Worm (Caenorhabditis elegans) whole organism, L3 larva: ENCODE data around the gene C08E8.10.

ENCODE experiments used
- fkh-10 ChIP-seq: sonication (generic microtip); optimal IDR thresholded peaks from 2 replicates; lab custom pipeline; 2017; ENCODE audit warnings: missing biosample characterization, missing genetic modification reagents, missing genetic modification characterization
- fkh-2 ChIP-seq: fragments of 150-350 bp; optimal IDR thresholded peaks from 2 replicates; lab custom pipeline; 2014; ENCODE audit warnings: missing biosample characterization, missing genetic modification reagents, missing genetic modification characterization
- mdl-1 ChIP-seq: fragments of 150-350 bp; optimal IDR thresholded peaks from 2 replicates; lab custom pipeline; 2014; ENCODE audit warnings: missing biosample characterization, missing genetic modification characterization
- skn-1 ChIP-seq: fragments of 150-350 bp; optimal IDR thresholded peaks from 2 replicates; lab custom pipeline; 2014; ENCODE audit warnings: missing biosample characterization, missing genetic modification characterization
- unc-62 ChIP-seq: fragments of 150-350 bp; sonication (generic microtip); optimal IDR thresholded peaks from 4 replicates; lab custom pipeline; 2014; ENCODE audit warnings: missing biosample characterization, missing genetic modification reagents, missing genetic modification characterization
- ztf-11 ChIP-seq: fragments of 150-350 bp; optimal IDR thresholded peaks from 2 replicates; lab custom pipeline; 2014; ENCODE audit warnings: missing biosample characterization, missing genetic modification characterization

DNA sequence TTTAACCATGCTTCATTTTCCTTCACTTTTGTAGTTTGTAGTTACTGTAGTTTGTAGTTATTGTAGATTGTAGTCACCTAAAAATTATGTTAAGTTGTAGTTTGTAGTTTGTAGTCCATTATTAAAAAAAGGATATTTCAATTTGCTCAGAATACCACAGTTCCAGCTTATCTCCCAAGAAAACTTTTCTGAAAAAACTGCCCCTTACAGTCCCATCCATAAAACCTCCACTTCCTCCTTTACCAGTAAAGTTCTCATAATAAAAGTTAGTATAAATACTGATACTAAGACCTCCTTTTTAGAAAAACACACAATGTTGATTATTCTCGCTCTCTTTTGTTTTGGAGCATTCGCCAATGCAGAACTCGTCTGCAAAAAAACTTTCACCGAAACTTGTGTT, 11.0 kb upstream of the C08E8.10 start, which contains the start of gene C08E8.11:
- TF ChIP-seq skn-1 (tag; lab: Kevin White, UChicago) (no peak), fkh-2 (tag; lab: Kevin White, UChicago) (no peak), fkh-10 (GFP tag; lab: Kevin White, UChicago) (no peak), ztf-11 (tag; lab: Kevin White, UChicago) (no peak), unc-62 (no peak), mdl-1 (tag; lab: Kevin White, UChicago) (no peak)
